Worm (Caenorhabditis elegans) whole organism, L2 larva: Measurements from ENCODE around the gene pigc-1.

Experiments
- mdl-1 ChIP-seq, 2 experiments: fragments of 150-350 bp in 1 of 2; sonication (generic microtip) in 1 of 2; optimal IDR thresholded peaks; 2 replicates each; lab custom pipeline; 2017; ENCODE audit warnings: missing biosample characterization in 2 of 2, missing genetic modification characterization in 2 of 2
- peb-1 ChIP-seq: fragments of 150-350 bp; optimal IDR thresholded peaks from 2 replicates; lab custom pipeline; 2014; ENCODE audit warnings: missing biosample characterization, missing genetic modification characterization
- zag-1 ChIP-seq: fragments of 150-350 bp; optimal IDR thresholded peaks from 2 replicates; lab custom pipeline; 2014; ENCODE audit warnings: missing biosample characterization, missing genetic modification characterization

ce11 chrIV:9316068-9316681 is 26.8 kb downstream of the pigc-1 start, which contains the start of the genes F49C12.9 and rpn-7:
- TF ChIP-seq mdl-1 (tag; optimal IDR thresholded peaks at IDR 0.05; lab: Kevin White, UChicago) = no peak
- TF ChIP-seq zag-1 (tag; lab: Kevin White, UChicago) = no peak
- TF ChIP-seq peb-1 (tag; lab: Kevin White, UChicago) = no peak
